Fruit fly (Drosophila melanogaster) whole organism: ENCODE data around the gene sunn.

Source experiments
- CG8478 ChIP-seq: fragments of >200 bp; optimal IDR thresholded peaks from 2 replicates; lab custom pipeline; 2018; ENCODE audit warnings: inconsistent platforms
- Dll ChIP-seq: fragments of >200 bp; optimal IDR thresholded peaks from 2 replicates; lab custom pipeline; 2017
- EcR ChIP-seq, 2 experiments: fragments of >200 bp; optimal IDR thresholded peaks; 2 replicates each; lab custom pipeline; 2017; ENCODE audit warnings: missing biosample characterization in 2 of 2, missing genetic modification characterization in 2 of 2, missing genetic modification reagents in 2 of 2
- pan ChIP-seq: fragments of >200 bp; optimal IDR thresholded peaks from 2 replicates; lab custom pipeline; 2017
- psq ChIP-seq: fragments of >200 bp; optimal IDR thresholded peaks from 2 replicates; lab custom pipeline; 2017
- usp ChIP-seq: fragments of >200 bp; optimal IDR thresholded peaks from 2 replicates; lab custom pipeline; 2017; ENCODE audit warnings: missing biosample characterization, missing genetic modification characterization, mixed read lengths

Gene sunn

DNA sequence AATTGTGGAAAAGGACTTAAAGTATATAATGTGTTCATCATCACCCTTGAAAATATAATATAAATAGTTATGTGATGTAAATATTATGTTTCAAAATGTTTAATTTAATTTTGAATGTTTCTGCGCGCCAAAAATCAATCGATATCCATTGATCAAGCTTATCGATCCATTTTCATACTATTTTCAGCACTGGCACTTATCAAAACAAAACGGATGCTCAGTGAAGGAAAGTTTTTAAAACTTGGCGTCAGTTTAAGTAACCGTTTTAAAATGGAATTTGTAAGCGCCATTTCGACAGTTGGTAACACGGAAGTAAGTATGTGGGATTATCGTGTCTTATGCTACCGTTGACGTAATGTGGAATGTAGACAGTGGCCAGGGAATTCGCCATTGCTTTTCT, at the start of gene sunn:
TSS of gene sunn (plus strand) at position 202 of the 400 bp plus-strand sequence.
- TF ChIP-seq CG8478 = no peak
- TF ChIP-seq Dll (lab: Kevin White, UChicago) = no peak
- TF ChIP-seq pan (lab: Kevin White, UChicago) = no peak
- TF ChIP-seq usp (GFP tag; lab: Kevin White, UChicago) = no peak
- TF ChIP-seq psq (lab: Kevin White, UChicago) = no peak

DNA sequence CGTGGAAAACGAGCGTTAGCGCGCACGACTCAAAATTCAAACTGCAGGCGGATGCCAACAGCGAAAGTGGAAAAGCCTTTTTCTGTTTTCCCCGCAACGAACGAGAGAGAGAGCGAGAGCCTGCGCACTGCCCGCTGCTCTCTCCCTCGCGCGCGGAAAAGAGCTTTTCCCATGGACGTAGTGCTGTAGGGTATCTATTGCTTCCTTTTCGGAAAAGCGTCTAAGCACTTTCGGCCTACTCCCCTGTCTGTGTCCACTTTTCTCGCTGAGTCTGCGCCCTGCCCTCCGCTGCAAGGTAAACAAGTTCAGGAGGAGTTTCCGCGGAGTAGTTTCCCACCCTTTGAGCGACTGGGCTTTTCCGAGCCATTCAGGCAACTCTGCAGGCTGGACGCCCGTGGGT, 47.9 kb upstream of the sunn start, which contains the start of gene CG32085:
TSS of gene CG32085 (minus strand) at position 47 of the 400 bp plus-strand sequence.
- TF ChIP-seq usp (GFP tag; lab: Kevin White, UChicago) (no peak), pan (lab: Kevin White, UChicago) (no peak), Dll (lab: Kevin White, UChicago) (peak; percentile 60)

DNA sequence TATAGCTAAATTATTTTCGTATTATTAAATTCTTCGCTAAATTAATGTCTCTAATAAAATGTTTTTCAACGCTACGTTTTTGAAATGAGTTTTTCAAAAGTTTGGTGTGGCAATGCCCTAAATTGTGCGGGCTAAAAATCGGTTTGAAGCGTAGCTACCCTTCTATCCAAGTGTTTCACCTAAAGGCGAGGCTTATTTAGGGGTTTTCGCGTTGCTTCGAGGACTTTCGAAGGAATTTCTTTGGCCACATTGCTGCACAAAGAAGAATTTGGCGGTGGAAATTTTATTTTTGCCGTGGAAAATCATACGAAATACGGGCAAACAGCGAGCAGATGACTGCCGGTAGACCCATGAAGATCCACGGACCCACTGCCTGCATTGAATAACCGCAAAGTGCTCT, 46.4 kb upstream of the sunn start, which contains the start of gene TfIIEalpha:
TSS of gene TfIIEalpha (plus strand) at position 245 of the 400 bp plus-strand sequence.
- TF ChIP-seq pan (lab: Kevin White, UChicago) (no peak), EcR (GFP tag; optimal IDR thresholded peaks at IDR 0.05; lab: Kevin White, UChicago) (no peak), CG8478 (no peak), Dll (lab: Kevin White, UChicago) (no peak), usp (GFP tag; lab: Kevin White, UChicago) (no peak), psq (lab: Kevin White, UChicago) (no peak)

DNA sequence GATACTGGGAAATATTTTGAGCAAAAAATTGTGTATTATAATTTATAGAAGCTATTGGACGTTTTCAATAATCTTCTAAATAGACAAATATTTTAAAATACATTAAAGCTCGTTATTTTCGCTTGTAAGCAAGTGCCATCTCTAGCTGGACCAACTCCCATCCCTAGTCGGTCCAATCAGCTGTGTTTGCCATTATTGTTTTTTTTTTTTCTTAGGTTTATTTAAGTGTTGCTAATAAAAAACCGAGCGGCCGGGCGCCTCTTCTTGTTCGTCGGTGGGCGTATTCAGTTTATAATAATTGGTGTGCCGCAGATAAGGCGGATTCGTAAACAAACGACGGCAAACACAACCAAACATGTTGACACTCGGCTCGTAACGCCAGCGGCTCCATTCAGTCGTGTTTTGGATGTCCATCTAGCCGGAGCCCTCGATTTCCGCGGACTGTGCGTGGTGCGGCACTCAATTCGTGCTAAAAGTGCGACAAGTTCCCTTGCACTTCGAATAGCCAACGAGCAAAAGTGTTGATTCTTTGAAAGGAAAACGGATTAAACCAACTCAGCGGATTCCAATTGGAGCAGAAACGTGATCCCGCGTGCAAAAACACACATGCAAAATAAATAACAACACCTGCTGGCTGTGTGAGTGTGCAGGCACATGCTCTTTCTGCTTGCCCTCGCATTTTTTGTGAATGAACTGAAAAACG, 44.2 kb upstream of the sunn start, which contains the start of gene Sugb:
TSS of gene Sugb (plus strand) at position 162 of the 703 bp plus-strand sequence.
- no peak for TF ChIP-seq usp (GFP tag; lab: Kevin White, UChicago)
- no peak for TF ChIP-seq EcR (GFP tag; optimal IDR thresholded peaks at IDR 0.05; lab: Kevin White, UChicago)
- TF ChIP-seq CG8478 = no peak
- TF ChIP-seq pan (lab: Kevin White, UChicago) = no peak
- TF ChIP-seq psq (lab: Kevin White, UChicago) = no peak
- TF ChIP-seq Dll (lab: Kevin White, UChicago) = no peak

DNA sequence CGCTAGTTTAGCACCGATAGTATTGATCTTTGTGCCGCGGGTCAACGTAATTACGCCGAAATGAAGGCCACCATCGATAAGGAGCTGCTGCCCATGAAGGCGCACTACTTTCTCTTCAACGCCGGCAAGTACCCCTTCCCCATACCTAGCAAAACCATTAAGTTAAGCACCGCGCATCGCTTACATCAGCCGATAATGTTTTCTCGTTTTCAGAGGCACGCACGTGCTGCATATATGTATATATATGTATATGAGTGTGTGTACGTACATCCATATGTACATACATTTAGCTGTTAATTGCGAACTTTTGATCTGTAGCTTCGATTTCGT, 43.7 kb upstream of the sunn start:
- no peak for TF ChIP-seq psq (lab: Kevin White, UChicago)
- TF ChIP-seq usp (GFP tag; lab: Kevin White, UChicago) = no peak
- no peak for TF ChIP-seq CG8478
- TF ChIP-seq pan (lab: Kevin White, UChicago) = no peak
- no peak for TF ChIP-seq EcR (GFP tag; optimal IDR thresholded peaks at IDR 0.05; lab: Kevin White, UChicago)
- no peak for TF ChIP-seq Dll (lab: Kevin White, UChicago)

DNA sequence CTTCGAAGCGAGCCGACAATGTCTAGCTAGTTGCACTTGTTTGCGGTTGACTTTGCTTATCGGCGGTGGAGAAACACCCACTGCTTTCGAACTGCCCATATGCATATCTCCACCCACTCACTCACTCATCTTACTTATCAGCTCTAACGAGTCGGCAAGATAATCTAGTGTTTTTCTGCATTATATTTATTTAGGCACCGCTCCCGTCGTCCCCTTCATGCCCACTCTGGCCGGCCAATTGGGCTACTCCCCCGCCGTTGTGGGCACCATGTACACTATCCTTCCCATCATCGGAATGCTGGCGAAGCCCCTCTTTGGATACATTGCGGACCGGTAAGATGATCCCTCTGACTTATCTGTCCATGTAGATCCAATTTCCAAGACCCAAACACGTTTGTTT, 42.3 kb upstream of the sunn start:
- no peak for TF ChIP-seq usp (GFP tag; lab: Kevin White, UChicago)
- TF ChIP-seq EcR (GFP tag; optimal IDR thresholded peaks at IDR 0.05; lab: Kevin White, UChicago) = no peak
- TF ChIP-seq CG8478 = no peak
- no peak for TF ChIP-seq Dll (lab: Kevin White, UChicago)
- TF ChIP-seq pan (lab: Kevin White, UChicago) = no peak

DNA sequence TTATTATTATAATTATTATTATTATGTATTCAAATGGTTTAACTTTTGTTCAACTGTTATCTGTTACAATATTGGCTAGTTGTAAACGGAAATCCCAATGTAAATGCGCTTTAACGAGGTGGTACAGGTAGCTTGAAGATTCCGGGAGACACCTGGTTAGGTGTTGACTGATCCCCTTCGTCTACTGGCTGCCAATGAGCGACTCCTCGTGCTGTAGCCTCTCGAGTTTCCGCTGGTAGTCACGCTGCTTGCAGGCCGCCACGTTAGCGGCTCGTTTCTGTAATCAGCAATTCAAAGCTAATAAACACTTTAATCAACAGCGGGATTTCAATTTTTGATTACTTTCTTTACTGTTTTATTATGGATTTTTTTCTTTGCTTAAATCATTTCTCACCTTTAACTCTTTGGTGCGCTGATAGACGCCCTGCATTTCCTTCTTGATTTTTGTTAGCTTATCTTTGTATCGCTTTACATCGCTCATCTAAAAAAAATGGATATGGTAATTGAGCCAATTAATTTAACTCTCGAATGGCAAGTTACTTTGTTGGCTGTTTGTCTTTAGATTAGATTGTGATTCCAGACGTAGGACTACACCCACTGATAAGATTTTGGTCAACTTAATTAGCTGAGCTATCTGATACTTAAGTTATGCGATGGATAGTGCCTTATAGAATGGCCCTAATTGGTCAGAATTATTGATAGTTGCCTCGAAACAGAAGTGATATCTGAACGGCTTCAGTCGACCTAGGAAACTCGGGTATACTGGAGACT, 38.1 kb upstream of the sunn start:
- TF ChIP-seq psq (lab: Kevin White, UChicago) = no peak
- TF ChIP-seq usp (GFP tag; lab: Kevin White, UChicago) = no peak
- TF ChIP-seq Dll (lab: Kevin White, UChicago) = no peak
- TF ChIP-seq EcR (GFP tag; optimal IDR thresholded peaks at IDR 0.05; lab: Kevin White, UChicago) = no peak
- TF ChIP-seq CG8478 = no peak
- TF ChIP-seq pan (lab: Kevin White, UChicago) = no peak

DNA sequence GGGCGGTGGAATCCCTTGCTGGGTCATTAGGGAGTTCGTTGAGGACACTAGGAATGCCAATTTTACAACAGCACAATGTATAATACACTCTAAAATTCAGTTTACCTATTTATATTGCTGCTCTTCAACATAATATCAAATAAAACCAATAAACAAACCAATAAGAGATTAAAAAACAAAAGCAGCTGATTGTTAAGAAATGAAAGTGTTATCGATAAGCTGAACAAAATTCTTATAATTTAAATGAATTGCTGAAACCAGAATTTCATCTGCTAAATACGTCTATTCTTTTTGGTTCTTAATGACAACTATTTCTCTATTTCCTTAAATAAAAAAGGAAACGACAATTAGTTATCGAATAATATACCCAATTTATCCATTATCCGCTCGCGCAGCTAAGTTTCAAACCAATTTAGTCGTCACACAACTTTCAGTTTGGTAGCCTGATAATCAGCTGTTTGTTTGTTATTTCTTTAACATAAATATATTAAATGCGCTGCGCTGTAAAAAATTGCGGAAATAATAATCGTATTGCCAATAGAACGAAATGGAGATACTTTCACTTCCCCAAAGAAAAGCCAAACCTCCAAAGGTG, 36.8 kb upstream of the sunn start, which contains the start of the genes Pldn and CG14135:
TSS of gene Pldn (minus strand) at position 197 of the 595 bp plus-strand sequence.
TSS of gene CG14135 (plus strand) at position 369 of the 595 bp plus-strand sequence.
- no peak for TF ChIP-seq Dll (lab: Kevin White, UChicago)
- TF ChIP-seq pan (lab: Kevin White, UChicago) = no peak

DNA sequence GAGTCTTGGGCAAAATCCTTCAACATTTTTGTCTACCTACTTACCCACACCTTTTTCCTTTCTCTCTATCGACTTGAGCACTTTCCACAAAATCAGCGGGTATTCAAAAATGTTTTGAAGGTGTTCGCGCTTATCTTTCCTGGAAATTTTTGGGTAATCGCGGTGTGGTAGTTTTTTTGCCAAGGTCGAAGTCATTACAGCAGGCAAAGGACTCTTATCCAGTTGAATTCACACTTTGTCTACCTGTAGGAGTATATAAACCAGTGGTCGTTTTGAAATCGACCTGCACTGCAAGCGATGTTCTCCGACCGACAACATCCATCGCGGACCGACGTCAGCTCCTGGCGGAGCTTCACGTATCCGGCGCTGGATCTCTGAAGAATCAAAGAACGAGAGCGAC, 35.3 kb upstream of the sunn start:
- no peak for TF ChIP-seq usp (GFP tag; lab: Kevin White, UChicago)
- TF ChIP-seq EcR (GFP tag; optimal IDR thresholded peaks at IDR 0.05; lab: Kevin White, UChicago) = no peak
- no peak for TF ChIP-seq CG8478
- no peak for TF ChIP-seq pan (lab: Kevin White, UChicago)
- TF ChIP-seq psq (lab: Kevin White, UChicago) = no peak
- no peak for TF ChIP-seq Dll (lab: Kevin White, UChicago)

DNA sequence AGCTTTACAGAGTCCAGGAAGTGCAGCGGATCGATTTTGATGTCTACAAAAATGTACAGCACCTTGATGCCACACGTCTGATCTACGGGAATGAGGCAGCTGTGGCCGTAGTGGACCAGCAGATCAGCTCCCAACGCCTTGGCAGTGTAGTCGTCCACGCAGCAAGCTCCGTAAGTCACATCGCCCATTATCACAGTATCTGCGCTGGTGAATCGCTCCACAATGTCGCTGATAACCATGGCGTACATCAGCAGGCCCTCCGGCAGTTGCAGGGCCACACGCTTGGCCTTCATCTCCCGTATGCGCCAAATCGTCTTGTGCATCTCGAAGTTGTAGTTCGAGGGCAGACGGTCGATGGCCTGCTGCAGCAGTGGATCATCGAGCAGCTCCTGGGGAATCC, 33.1 kb upstream of the sunn start:
- TF ChIP-seq CG8478 (no peak), usp (GFP tag; lab: Kevin White, UChicago) (no peak), Dll (lab: Kevin White, UChicago) (no peak), EcR (GFP tag; optimal IDR thresholded peaks at IDR 0.05; lab: Kevin White, UChicago) (no peak), psq (lab: Kevin White, UChicago) (no peak)

DNA sequence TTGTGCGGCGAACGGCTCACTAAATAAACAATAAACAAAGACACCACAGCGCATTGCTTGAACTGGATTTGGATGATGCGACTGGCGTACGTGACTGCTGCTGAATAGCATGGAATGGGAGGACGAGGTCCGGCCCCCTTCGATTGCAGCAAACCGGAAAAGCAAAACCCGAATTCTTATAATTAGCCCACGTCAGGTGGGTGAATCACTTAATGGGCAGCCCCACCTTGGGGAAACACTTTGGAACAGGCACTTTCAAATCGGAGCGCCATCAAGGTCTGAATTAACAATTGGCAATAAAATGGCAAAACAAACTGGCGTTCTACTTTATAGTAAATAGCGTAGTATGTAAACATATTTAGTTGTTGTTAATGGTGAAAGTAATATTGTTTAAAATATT, 32.3 kb upstream of the sunn start:
- no peak for TF ChIP-seq CG8478
- TF ChIP-seq usp (GFP tag; lab: Kevin White, UChicago) = no peak
- TF ChIP-seq Dll (lab: Kevin White, UChicago) = no peak
- TF ChIP-seq EcR (GFP tag; optimal IDR thresholded peaks at IDR 0.05; lab: Kevin White, UChicago) = no peak
- TF ChIP-seq psq (lab: Kevin White, UChicago) = no peak
- no peak for TF ChIP-seq pan (lab: Kevin White, UChicago)
